Worm (Caenorhabditis elegans) whole organism, L4 larva: ENCODE data around the gene pap-1.

Experiments
- F49E8.2 ChIP-seq: sonication (generic microtip); optimal IDR thresholded peaks from 2 replicates; lab custom pipeline; 2016; ENCODE audit warnings: missing compliant biosample characterization, mild to moderate bottlenecking, missing genetic modification characterization, borderline replicate concordance
- R02D3.7 ChIP-seq: fragments of 150-350 bp; sonication (generic microtip); optimal IDR thresholded peaks from 3 replicates; lab custom pipeline; 2014; ENCODE audit warnings: missing biosample characterization, missing genetic modification characterization
- T20F7.1 ChIP-seq: fragments of 200-800 bp; sonication (Bioruptor generic); optimal IDR thresholded peaks from 2 replicates; lab custom pipeline; 2018; ENCODE audit warnings: mild to moderate bottlenecking, missing genetic modification characterization, missing compliant biosample characterization
- Y105C5A.15 ChIP-seq: fragments of 200-800 bp; sonication (Bioruptor generic); IDR thresholded peaks from 2 replicates; pipeline ENCODE4 v1.3.6; 2022; ENCODE audit warnings: missing genetic modification characterization, missing compliant biosample characterization
- ZK337.2 ChIP-seq: fragments of 200-800 bp; sonication (Bioruptor generic); IDR thresholded peaks from 2 replicates; pipeline ENCODE4 v1.3.6; 2022; ENCODE audit warnings: missing genetic modification reagents, missing genetic modification characterization, missing compliant biosample characterization
- aha-1 ChIP-seq: fragments of 150-350 bp; peaks from one replicate; lab custom pipeline; 2014; ENCODE audit warnings: missing biosample characterization, missing genetic modification characterization
- arid-1 ChIP-seq: fragments of 200-800 bp; sonication (Bioruptor generic); conservative IDR thresholded peaks from 2 replicates; pipeline ENCODE4 v1.3.6; 2022; ENCODE audit warnings: missing genetic modification reagents, missing genetic modification characterization, missing compliant biosample characterization
- attf-4 ChIP-seq: sonication (generic microtip); optimal IDR thresholded peaks from 3 replicates; lab custom pipeline; 2017; ENCODE audit warnings: missing biosample characterization, missing genetic modification characterization
- ceh-44 ChIP-seq: fragments of 200-800 bp; sonication (Bioruptor generic); IDR thresholded peaks from 2 replicates; pipeline ENCODE4 v1.3.6; 2022; ENCODE audit warnings: missing genetic modification reagents, missing genetic modification characterization, missing compliant biosample characterization
- ces-1 ChIP-seq: fragments of 150-350 bp; sonication (generic microtip); optimal IDR thresholded peaks from 4 replicates; lab custom pipeline; 2014; ENCODE audit warnings: missing biosample characterization, missing genetic modification reagents, missing genetic modification characterization
- cey-2 ChIP-seq: sonication (generic microtip); optimal IDR thresholded peaks from 3 replicates; lab custom pipeline; 2017; ENCODE audit warnings: missing genetic modification characterization, mild to moderate bottlenecking, missing compliant biosample characterization, antibody characterized with exemption, borderline replicate concordance; ENCODE audit not compliant: insufficient read depth
- daf-16 ChIP-seq, 3 experiments: sonication (generic microtip); optimal IDR thresholded peaks; 2 replicates each; lab custom pipeline; 2016 to 2017; ENCODE audit warnings: missing genetic modification characterization in 3 of 3, missing genetic modification reagents in 3 of 3, mild to moderate bottlenecking in 2 of 3, missing compliant biosample characterization in 2 of 3, missing biosample characterization in 1 of 3, moderate library complexity in 1 of 3
- daf-19 ChIP-seq: fragments of 200-800 bp; sonication (Bioruptor generic); conservative IDR thresholded peaks from 2 replicates; pipeline ENCODE4 v1.3.6; 2022; ENCODE audit warnings: missing genetic modification characterization, missing compliant biosample characterization
- daf-8 ChIP-seq: fragments of 200-800 bp; sonication (Bioruptor generic); IDR thresholded peaks from 2 replicates; pipeline ENCODE4 v1.3.6; 2022; ENCODE audit warnings: missing genetic modification characterization, missing compliant biosample characterization
- dmd-8 ChIP-seq: fragments of 200-800 bp; sonication (Bioruptor generic); IDR thresholded peaks from 2 replicates; pipeline ENCODE4 v1.3.6; 2022; ENCODE audit warnings: missing genetic modification characterization, missing compliant biosample characterization
- dmd-9 ChIP-seq: fragments of 200-800 bp; sonication (Bioruptor generic); IDR thresholded peaks from 2 replicates; pipeline ENCODE4 v1.3.6; 2022; ENCODE audit warnings: missing genetic modification reagents, missing genetic modification characterization, missing compliant biosample characterization
- dpl-1 ChIP-seq: fragments of 150-350 bp; optimal IDR thresholded peaks from 2 replicates; lab custom pipeline; 2014; ENCODE audit warnings: missing biosample characterization, missing genetic modification reagents, missing genetic modification characterization
- dve-1 ChIP-seq: sonication (generic microtip); optimal IDR thresholded peaks from 2 replicates; lab custom pipeline; 2017; ENCODE audit warnings: antibody characterized with exemption, mild to moderate bottlenecking, missing genetic modification characterization, missing compliant biosample characterization; ENCODE audit not compliant: insufficient read depth
- fkh-10 ChIP-seq: fragments of 150-350 bp; optimal IDR thresholded peaks from 2 replicates; lab custom pipeline; 2014; ENCODE audit warnings: missing biosample characterization, missing genetic modification reagents, missing genetic modification characterization
- fos-1 ChIP-seq: fragments of 150-350 bp; optimal IDR thresholded peaks from 2 replicates; lab custom pipeline; 2014; ENCODE audit warnings: missing biosample characterization, missing genetic modification characterization
- hif-1 ChIP-seq, 2 experiments: sonication (generic microtip); optimal IDR thresholded peaks; 2 replicates each; lab custom pipeline; 2016 to 2017; ENCODE audit warnings: missing compliant biosample characterization in 2 of 2, missing genetic modification characterization in 2 of 2, missing genetic modification reagents in 2 of 2, missing genotype in 2 of 2, mild to moderate bottlenecking in 1 of 2
- hlh-11 ChIP-seq: fragments of 200-800 bp; sonication (Bioruptor generic); optimal IDR thresholded peaks from 2 replicates; lab custom pipeline; 2018; ENCODE audit warnings: mild to moderate bottlenecking, missing genetic modification characterization, missing compliant biosample characterization
- hlh-30 ChIP-seq: sonication (generic microtip); optimal IDR thresholded peaks from 2 replicates; lab custom pipeline; 2017; ENCODE audit warnings: antibody characterized with exemption, mild to moderate bottlenecking, missing genetic modification characterization, missing compliant biosample characterization; ENCODE audit not compliant: insufficient read depth
- lim-7 ChIP-seq: fragments of 200-800 bp; sonication (Bioruptor generic); IDR thresholded peaks from 2 replicates; pipeline ENCODE4 v1.3.6; 2022; ENCODE audit warnings: missing genetic modification characterization, missing compliant biosample characterization
- lin-15B ChIP-seq: fragments of 150-350 bp; sonication (generic microtip); optimal IDR thresholded peaks from 3 replicates; lab custom pipeline; 2014; ENCODE audit warnings: missing biosample characterization, missing genetic modification characterization
- lin-38 ChIP-seq: fragments of 200-800 bp; sonication (Bioruptor generic); IDR thresholded peaks from 2 replicates; pipeline ENCODE4 v1.3.6; 2022; ENCODE audit warnings: missing genetic modification reagents, missing genetic modification characterization, missing compliant biosample characterization
- lsy-2 ChIP-seq, 2 experiments: fragments of 150-350 bp in 1 of 2; sonication (generic microtip) in 1 of 2; optimal IDR thresholded peaks; 2 replicates each; lab custom pipeline; 2014 to 2017; ENCODE audit warnings: missing biosample characterization in 2 of 2, missing genetic modification characterization in 2 of 2
- madf-5 ChIP-seq, 2 experiments: fragments of 200-800 bp; sonication (Bioruptor generic); IDR thresholded peaks; 2 replicates each; pipeline ENCODE4 v1.3.6; 2022; ENCODE audit warnings: missing compliant biosample characterization in 2 of 2, missing genetic modification characterization in 2 of 2
- mdl-1 ChIP-seq, 2 experiments: fragments of 150-350 bp in 1 of 2; sonication (generic microtip) in 1 of 2; optimal IDR thresholded peaks; 2 replicates each; lab custom pipeline; 2014 to 2017; ENCODE audit warnings: missing biosample characterization in 2 of 2, missing genetic modification characterization in 2 of 2
- mep-1 ChIP-seq: fragments of 150-350 bp; sonication (generic microtip); optimal IDR thresholded peaks from 3 replicates; lab custom pipeline; 2014; ENCODE audit warnings: missing biosample characterization, missing genetic modification characterization
- mes-2 ChIP-seq: sonication (generic microtip); optimal IDR thresholded peaks from 2 replicates; lab custom pipeline; 2016; ENCODE audit warnings: missing genotype, mild to moderate bottlenecking, missing genetic modification characterization, missing compliant biosample characterization; ENCODE audit not compliant: poor library complexity, severe bottlenecking
- mxl-2 ChIP-seq: fragments of 200-800 bp; sonication (Bioruptor generic); conservative IDR thresholded peaks from 2 replicates; pipeline ENCODE4 v1.3.6; 2022; ENCODE audit warnings: missing genetic modification reagents, missing genetic modification characterization, missing compliant biosample characterization
- nhr-111 ChIP-seq: fragments of 200-800 bp; sonication (Bioruptor generic); optimal IDR thresholded peaks from 2 replicates; lab custom pipeline; 2018; ENCODE audit warnings: mild to moderate bottlenecking, missing genetic modification characterization, missing compliant biosample characterization
- nhr-237 ChIP-seq: sonication (generic microtip); optimal IDR thresholded peaks from 2 replicates; lab custom pipeline; 2017; ENCODE audit warnings: missing biosample characterization, missing genetic modification characterization
- nhr-25 ChIP-seq: sonication (generic microtip); optimal IDR thresholded peaks from 2 replicates; lab custom pipeline; 2017; ENCODE audit warnings: missing genetic modification characterization, mild to moderate bottlenecking, missing compliant biosample characterization, antibody characterized with exemption, moderate library complexity, borderline replicate concordance; ENCODE audit not compliant: insufficient read depth
- nhr-48 ChIP-seq: sonication (generic microtip); optimal IDR thresholded peaks from 2 replicates; lab custom pipeline; 2016; ENCODE audit warnings: mild to moderate bottlenecking, missing genetic modification characterization, missing compliant biosample characterization
- nhr-77 ChIP-seq: fragments of 150-350 bp; optimal IDR thresholded peaks from 2 replicates; lab custom pipeline; 2014; ENCODE audit warnings: missing biosample characterization, missing genetic modification characterization
- pha-4 ChIP-seq, 2 experiments: fragments of 150-350 bp in 1 of 2; fragments of 200-800 bp in 1 of 2; sonication (Bioruptor generic) in 1 of 2; IDR thresholded peaks in 1 of 2; optimal IDR thresholded peaks in 1 of 2; 2 replicates each; pipeline versions ENCODE4 v1.3.6 to Lab custom; 2014 to 2022; ENCODE audit warnings: missing genetic modification characterization in 2 of 2, missing genetic modification reagents in 2 of 2, missing biosample characterization in 1 of 2, missing compliant biosample characterization in 1 of 2
- sdz-12 ChIP-seq: fragments of 200-800 bp; sonication (Bioruptor generic); optimal IDR thresholded peaks from 2 replicates; lab custom pipeline; 2018; ENCODE audit warnings: mild to moderate bottlenecking, missing genetic modification characterization, missing compliant biosample characterization
- skn-1 ChIP-seq: fragments of 150-350 bp; optimal IDR thresholded peaks from 2 replicates; lab custom pipeline; 2014; ENCODE audit warnings: missing biosample characterization, missing genetic modification characterization
- snpc-1.2 ChIP-seq: fragments of 200-800 bp; sonication (Bioruptor generic); IDR thresholded peaks from 2 replicates; pipeline ENCODE4 v1.3.6; 2022; ENCODE audit warnings: missing genetic modification reagents, missing genetic modification characterization, missing compliant biosample characterization
- tra-1 ChIP-seq: fragments of 200-800 bp; sonication (Bioruptor generic); IDR thresholded peaks from 2 replicates; pipeline ENCODE4 v1.3.6; 2022; ENCODE audit warnings: missing genetic modification reagents, missing genetic modification characterization, missing compliant biosample characterization
- zfp-2 ChIP-seq: sonication (generic microtip); optimal IDR thresholded peaks from 2 replicates; lab custom pipeline; 2016; ENCODE audit warnings: mild to moderate bottlenecking, missing genetic modification characterization, missing compliant biosample characterization
- zfp-3 ChIP-seq: fragments of 200-800 bp; sonication (Bioruptor generic); conservative IDR thresholded peaks from 2 replicates; pipeline ENCODE4 v1.3.6; 2022; ENCODE audit warnings: missing genetic modification reagents, missing genetic modification characterization, missing compliant biosample characterization
- ztf-7 ChIP-seq: fragments of 150-350 bp; optimal IDR thresholded peaks from 2 replicates; lab custom pipeline; 2014; ENCODE audit warnings: missing biosample characterization, missing genetic modification characterization

pap-1 gene

ce11 chrV:10464746-10465145, 23.0 kb downstream of the pap-1 start:
- TF ChIP-seq tra-1 (no peak), dmd-8 (GFP tag; lab: Robert Waterston, UW) (no peak), mep-1 (tag; lab: Kevin White, UChicago) (no peak), F49E8.2 (tag; lab: Kevin White, UChicago) (no peak), arid-1 (GFP tag; lab: Robert Waterston, UW) (no peak), hif-1 (tag; optimal IDR thresholded peaks at IDR 0.05; lab: Kevin White, UChicago) (peak in 1 of 2 experiments; percentile 89), lsy-2 (tag; optimal IDR thresholded peaks at IDR 0.05; lab: Kevin White, UChicago) (peak in 1 of 2 experiments; percentile 21), ceh-44 (GFP tag; lab: Robert Waterston, UW) (no peak), T20F7.1 (GFP tag; lab: Kevin White, UChicago) (no peak), daf-8 (GFP tag; lab: Robert Waterston, UW) (no peak), R02D3.7 (tag; lab: Kevin White, UChicago) (no peak), hlh-30 (tag; lab: Kevin White, UChicago) (peak; percentile 56), dmd-9 (GFP tag; lab: Robert Waterston, UW) (no peak), Y105C5A.15 (GFP tag; lab: Robert Waterston, UW) (no peak), daf-19 (GFP tag; lab: Robert Waterston, UW) (no peak), ces-1 (GFP tag; lab: Kevin White, UChicago) (no peak), lin-38 (GFP tag; lab: Robert Waterston, UW) (no peak), lin-15B (no peak), mdl-1 (tag; optimal IDR thresholded peaks at IDR 0.05; lab: Kevin White, UChicago) (peak in 1 of 2 experiments; percentile 9), nhr-111 (GFP tag; lab: Kevin White, UChicago) (no peak), aha-1 (peak; percentile 86), fkh-10 (no peak), daf-16 (GFP tag; optimal IDR thresholded peaks at IDR 0.05; lab: Kevin White, UChicago) (peak in 1 of 2 experiments; percentile 1), daf-16 (tag; optimal IDR thresholded peaks at IDR 0.05; lab: Kevin White, UChicago) (no peak)

ce11 chrV:10465478-10465877, 23.7 kb downstream of the pap-1 start:
- TF ChIP-seq nhr-48 (tag; lab: Kevin White, UChicago) (peak; percentile 0), lim-7 (GFP tag; lab: Robert Waterston, UW) (no peak), mxl-2 (GFP tag; lab: Robert Waterston, UW) (no peak), dmd-8 (GFP tag; lab: Robert Waterston, UW) (no peak), ztf-7 (tag; lab: Kevin White, UChicago) (no peak), nhr-25 (no peak), attf-4 (tag; lab: Kevin White, UChicago) (no peak), fos-1 (tag; lab: Kevin White, UChicago) (no peak), sdz-12 (GFP tag; lab: Kevin White, UChicago) (no peak), mep-1 (tag; lab: Kevin White, UChicago) (no peak), mes-2 (tag; lab: Kevin White, UChicago) (no peak), pha-4 (GFP tag; IDR thresholded peaks at IDR 0.05; lab: Robert Waterston, UW) (no peak), pha-4 (tag; optimal IDR thresholded peaks at IDR 0.05; lab: Kevin White, UChicago) (no peak), aha-1 (peak; percentile 85), nhr-77 (tag; lab: Kevin White, UChicago) (no peak), dpl-1 (no peak)

- peak; percentile 97 for TF ChIP-seq hlh-11
- TF ChIP-seq ZK337.2 (GFP tag; lab: Robert Waterston, UW), result no peak
- no peak for TF ChIP-seq nhr-111 (GFP tag; lab: Kevin White, UChicago)
- TF ChIP-seq nhr-237 (tag; lab: Kevin White, UChicago), result peak; percentile 25
- TF ChIP-seq snpc-1.2 (GFP tag; lab: Robert Waterston, UW), result no peak
- no peak for TF ChIP-seq madf-5 (GFP tag; IDR thresholded peaks at IDR 0.05; lab: Robert Waterston, UW)
- peak; percentile 2 for TF ChIP-seq zfp-2 (tag; lab: Kevin White, UChicago)
- TF ChIP-seq skn-1, result peak; percentile 59
- 0 out of 2 replicates have a peak, but pooled peaks have one; percentile 48 for TF ChIP-seq zfp-3 (GFP tag; lab: Robert Waterston, UW)
- peak; percentile 54 for TF ChIP-seq T20F7.1 (GFP tag; lab: Kevin White, UChicago)
- TF ChIP-seq fkh-10, result peak; percentile 91
- TF ChIP-seq cey-2, result peak; percentile 89
- no peak for TF ChIP-seq lin-15B
- TF ChIP-seq dve-1 (tag; lab: Kevin White, UChicago), result peak; percentile 97
- peak; percentile 98 for TF ChIP-seq hlh-30 (tag; lab: Kevin White, UChicago)
- 0 out of 2 replicates have a peak, but pooled peaks have one; percentile 39 for TF ChIP-seq dmd-8 (GFP tag; lab: Robert Waterston, UW)
Observed at ce11 chrV:10466607-10467092, 24.9 kb downstream of the pap-1 start.
